Fruit fly (Drosophila melanogaster): ENCODE data around the gene CG7164.

CG7164 gene

dm6 chr2L:7782788-7783401, 1.6 kb downstream of the CG7164 start, which contains the start of gene Brd7-9 (continued):
- peak; percentile 85 for TF ChIP-seq CG3919 (GFP tag; optimal IDR thresholded peaks at IDR 0.05)
- TF ChIP-seq Met (GFP tag; optimal IDR thresholded peaks at IDR 0.05): peak; percentile 86
- TF ChIP-seq Ets21C (GFP tag; optimal IDR thresholded peaks at IDR 0.05): peak; percentile 31
- peak; percentile 66 for TF ChIP-seq CG8632 (GFP tag; optimal IDR thresholded peaks at IDR 0.05)
- peak; percentile 77 for TF ChIP-seq CG32006 (GFP tag; optimal IDR thresholded peaks at IDR 0.05)
- peak; percentile 70 for TF ChIP-seq cyc (GFP tag; optimal IDR thresholded peaks at IDR 0.05)
- peak; percentile 36 for TF ChIP-seq CG1621 (tag; optimal IDR thresholded peaks at IDR 0.05)
- no peak for TF ChIP-seq Blimp-1 (GFP tag; optimal IDR thresholded peaks at IDR 0.05)
- TF ChIP-seq dac (GFP tag; optimal IDR thresholded peaks at IDR 0.05): no peak

DNA sequence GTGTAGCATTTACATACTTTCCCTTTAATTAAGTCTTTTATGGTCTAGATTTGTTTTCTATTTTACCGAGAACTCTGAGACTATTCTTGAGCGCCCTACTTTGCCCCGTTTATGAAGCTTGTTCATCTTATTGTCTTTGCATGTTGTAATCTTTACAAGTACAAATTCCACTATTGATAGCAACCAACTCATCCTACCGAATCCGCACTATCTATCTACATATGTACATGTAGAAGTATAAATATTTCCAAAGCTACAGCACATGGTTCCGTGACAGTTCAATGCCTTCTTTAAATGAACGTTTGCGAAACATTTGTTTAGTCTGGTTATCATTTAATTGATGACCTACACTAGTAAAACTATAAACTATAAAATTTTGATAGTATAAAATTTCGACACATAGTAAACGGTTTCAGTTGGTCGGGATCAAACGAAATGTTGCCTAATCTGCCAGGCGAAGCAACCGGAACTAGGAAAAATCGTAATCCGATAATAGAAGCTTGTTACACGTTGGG, 7.7 kb downstream of the CG7164 start:
- no peak for TF ChIP-seq topi (GFP tag; optimal IDR thresholded peaks at IDR 0.05)
- TF ChIP-seq Met (GFP tag; optimal IDR thresholded peaks at IDR 0.05): no peak
- TF ChIP-seq dac (GFP tag; optimal IDR thresholded peaks at IDR 0.05): no peak
- no peak for TF ChIP-seq fd85E (GFP tag; optimal IDR thresholded peaks at IDR 0.05)
- no peak for TF ChIP-seq pdm3 (GFP tag; optimal IDR thresholded peaks at IDR 0.05)
- TF ChIP-seq spab (GFP tag; optimal IDR thresholded peaks at IDR 0.05): no peak
- peak; percentile 18 for TF ChIP-seq CG6808 (GFP tag; optimal IDR thresholded peaks at IDR 0.05)
- TF ChIP-seq CG8119 (GFP tag; IDR thresholded peaks at IDR 0.05): no peak
- no peak for TF ChIP-seq CG15336 (GFP tag; IDR thresholded peaks at IDR 0.05)
- TF ChIP-seq svp (GFP tag): peak; percentile 19
- no peak for TF ChIP-seq CG6163 (GFP tag; IDR thresholded peaks at IDR 0.05)
- TF ChIP-seq esn (GFP tag; optimal IDR thresholded peaks at IDR 0.05): no peak
- TF ChIP-seq lz (GFP tag; optimal IDR thresholded peaks at IDR 0.05): no peak
- no peak for TF ChIP-seq Lpt (GFP tag; optimal IDR thresholded peaks at IDR 0.05)
- TF ChIP-seq CG6276 (GFP tag; optimal IDR thresholded peaks at IDR 0.05): peak; percentile 57
- TF ChIP-seq fkh (GFP tag; optimal IDR thresholded peaks at IDR 0.05): peak; percentile 5
- TF ChIP-seq CG7368 (GFP tag; optimal IDR thresholded peaks at IDR 0.05): no peak

- TF ChIP-seq CG9139 (GFP tag; optimal IDR thresholded peaks at IDR 0.05) (no peak), OdsH (GFP tag; optimal IDR thresholded peaks at IDR 0.05) (no peak), CG3919 (GFP tag; optimal IDR thresholded peaks at IDR 0.05) (no peak)
Observed at dm6 chr2L:7790081-7790447, 8.8 kb downstream of the CG7164 start.

- TF ChIP-seq OdsH (GFP tag; optimal IDR thresholded peaks at IDR 0.05) (peak; percentile 33), CG6792 (GFP tag; optimal IDR thresholded peaks at IDR 0.05) (peak; percentile 1), Hr4 (GFP tag; optimal IDR thresholded peaks at IDR 0.05) (peak; percentile 48), cyc (GFP tag; optimal IDR thresholded peaks at IDR 0.05) (no peak), CG16779 (tag; optimal IDR thresholded peaks at IDR 0.05) (peak; percentile 52), CG6854 (GFP tag; optimal IDR thresholded peaks at IDR 0.05) (peak; percentile 28), CG11294 (GFP tag; IDR thresholded peaks at IDR 0.05) (no peak), Eip75B (GFP tag; optimal IDR thresholded peaks at IDR 0.05) (peak; percentile 23), acj6 (GFP tag; optimal IDR thresholded peaks at IDR 0.05) (peak; percentile 34), Hr38 (GFP tag; optimal IDR thresholded peaks at IDR 0.05) (no peak), Ets96B (tag; optimal IDR thresholded peaks at IDR 0.05) (peak; percentile 15), CG9139 (GFP tag; optimal IDR thresholded peaks at IDR 0.05) (no peak), achi (GFP tag; optimal IDR thresholded peaks at IDR 0.05) (no peak), svp (GFP tag) (peak; percentile 98), CG31627 (GFP tag; optimal IDR thresholded peaks at IDR 0.05) (peak; percentile 47), pdm3 (GFP tag; optimal IDR thresholded peaks at IDR 0.05) (peak; percentile 26), CG10631 (GFP tag; optimal IDR thresholded peaks at IDR 0.05) (peak; percentile 8), Eip93F (GFP tag; optimal IDR thresholded peaks at IDR 0.05) (no peak), ss (GFP tag; optimal IDR thresholded peaks at IDR 0.05) (peak in 1 of 2 experiments; percentile 17), Lpt (GFP tag; optimal IDR thresholded peaks at IDR 0.05) (no peak), topi (GFP tag; optimal IDR thresholded peaks at IDR 0.05) (peak; percentile 22), Hr39 (GFP tag; optimal IDR thresholded peaks at IDR 0.05) (peak; percentile 20), esn (GFP tag; optimal IDR thresholded peaks at IDR 0.05) (peak; percentile 60), lz (GFP tag; optimal IDR thresholded peaks at IDR 0.05) (peak; percentile 40), CG6808 (GFP tag; optimal IDR thresholded peaks at IDR 0.05) (peak; percentile 33), Eip78C (GFP tag) (peak; percentile 81), fd85E (GFP tag; optimal IDR thresholded peaks at IDR 0.05) (no peak)
Observed at dm6 chr2L:7790448-7791355, 9.4 kb downstream of the CG7164 start, which contains the start of gene CG7149. Gene CG7149, minus strand, starts transcription at chr2L:7790557.
